Fruit fly (Drosophila melanogaster) whole organism, embryonic: ENCODE data around the gene park.

ENCODE experiments used
- CG10543 ChIP-seq: fragments of 200-800 bp; sonication (Bioruptor generic); optimal IDR thresholded peaks from 3 replicates; lab custom pipeline; 2017; ENCODE audit warnings: missing biosample characterization, mild to moderate bottlenecking, missing genetic modification characterization, moderate library complexity
- CG10959 ChIP-seq: fragments of 200-800 bp; sonication (Bioruptor generic); IDR thresholded peaks from 2 replicates; pipeline ENCODE4 v1.3.6; 2022; ENCODE audit warnings: missing biosample characterization, missing genetic modification characterization
- CG11398 ChIP-seq: fragments of 200-800 bp; sonication (Bioruptor generic); optimal IDR thresholded peaks from 2 replicates; lab custom pipeline; 2016; ENCODE audit warnings: missing biosample characterization, missing genetic modification characterization
- CG11560 ChIP-seq: fragments of 200-800 bp; sonication (Bioruptor generic); IDR thresholded peaks from 3 replicates; pipeline ENCODE4 v1.3.6; 2022; ENCODE audit warnings: missing biosample characterization, missing genetic modification characterization
- CG12942 ChIP-seq: fragments of 200-800 bp; sonication (Bioruptor generic); optimal IDR thresholded peaks from 3 replicates; lab custom pipeline; 2016; ENCODE audit warnings: missing biosample characterization, missing genetic modification characterization
- CG14014 ChIP-seq: fragments of 200-800 bp; sonication (Bioruptor generic); IDR thresholded peaks from 2 replicates; pipeline ENCODE4 v1.3.6; 2022; ENCODE audit warnings: missing biosample characterization, missing genetic modification characterization
- CG14667 ChIP-seq: fragments of 200-800 bp; sonication (Bioruptor generic); IDR thresholded peaks from 2 replicates; pipeline ENCODE4 v1.3.6; 2022; ENCODE audit warnings: missing biosample characterization, missing genetic modification characterization
- CG15011 ChIP-seq: fragments of 200-800 bp; sonication (Bioruptor generic); optimal IDR thresholded peaks from 3 replicates; lab custom pipeline; 2018; ENCODE audit warnings: missing biosample characterization, mild to moderate bottlenecking, missing genetic modification characterization
- CG1603 ChIP-seq: fragments of 200-800 bp; sonication (Bioruptor generic); optimal IDR thresholded peaks from 2 replicates; lab custom pipeline; 2019; ENCODE audit warnings: missing biosample characterization, mild to moderate bottlenecking, missing genetic modification characterization, moderate library complexity
- CG1647 ChIP-seq: fragments of 200-800 bp; sonication (Bioruptor generic); optimal IDR thresholded peaks from 3 replicates; lab custom pipeline; 2016; ENCODE audit warnings: missing biosample characterization, missing genetic modification characterization
- CG2199 ChIP-seq: fragments of 200-800 bp; sonication (Bioruptor generic); IDR thresholded peaks from 3 replicates; pipeline ENCODE4 v1.3.6; 2022; ENCODE audit warnings: missing biosample characterization, missing genetic modification characterization
- CG2875 ChIP-seq: fragments of 200-800 bp; sonication (Bioruptor generic); optimal IDR thresholded peaks from 2 replicates; lab custom pipeline; 2017; ENCODE audit warnings: missing biosample characterization, mild to moderate bottlenecking, missing genetic modification characterization, missing genetic modification reagents
- CG2889 ChIP-seq: fragments of 200-800 bp; sonication (Bioruptor generic); IDR thresholded peaks from 3 replicates; pipeline ENCODE4 v1.3.6; 2022; ENCODE audit warnings: missing biosample characterization, missing genetic modification characterization
- CG32772 ChIP-seq: fragments of 200-800 bp; sonication (Bioruptor generic); IDR thresholded peaks from 2 replicates; pipeline ENCODE4 v1.3.6; 2022; ENCODE audit warnings: missing biosample characterization, missing genetic modification characterization
- CG33213 ChIP-seq: fragments of 200-800 bp; sonication (Bioruptor generic); optimal IDR thresholded peaks from 3 replicates; lab custom pipeline; 2016; ENCODE audit warnings: missing biosample characterization, missing genetic modification characterization
- CG3838 ChIP-seq: fragments of 200-800 bp; sonication (Bioruptor generic); optimal IDR thresholded peaks from 3 replicates; lab custom pipeline; 2016; ENCODE audit warnings: missing biosample characterization, missing genetic modification characterization
- CG4820 ChIP-seq: fragments of 200-800 bp; sonication (Bioruptor generic); optimal IDR thresholded peaks from 3 replicates; lab custom pipeline; 2016; ENCODE audit warnings: missing biosample characterization, missing genetic modification characterization
- CG4854 ChIP-seq: fragments of 200-800 bp; sonication (Bioruptor generic); optimal IDR thresholded peaks from 2 replicates; lab custom pipeline; 2016; ENCODE audit warnings: missing biosample characterization, missing genetic modification characterization, inconsistent platforms
- CG5180 ChIP-seq: fragments of 200-800 bp; sonication (Bioruptor generic); optimal IDR thresholded peaks from 3 replicates; lab custom pipeline; 2017; ENCODE audit warnings: missing biosample characterization, missing genetic modification characterization, mild to moderate bottlenecking, moderate library complexity, missing genetic modification reagents
- CG6683 ChIP-seq: fragments of 200-800 bp; sonication (Bioruptor generic); optimal IDR thresholded peaks from 2 replicates; lab custom pipeline; 2017; ENCODE audit warnings: missing biosample characterization, mild to moderate bottlenecking, missing genetic modification characterization, missing genetic modification reagents
- CG6765 ChIP-seq: fragments of 200-800 bp; sonication (Bioruptor generic); optimal IDR thresholded peaks from 3 replicates; lab custom pipeline; 2017; ENCODE audit warnings: missing biosample characterization, mild to moderate bottlenecking, missing genetic modification characterization
- CG7357 ChIP-seq: fragments of 200-800 bp; sonication (Bioruptor generic); IDR thresholded peaks from 3 replicates; pipeline ENCODE4 v1.3.6; 2022; ENCODE audit warnings: missing biosample characterization, missing genetic modification characterization
- CG8924 ChIP-seq: fragments of 200-800 bp; optimal IDR thresholded peaks from 3 replicates; lab custom pipeline; 2019; ENCODE audit warnings: missing biosample characterization, mild to moderate bottlenecking, missing genetic modification characterization, moderate library complexity
- CG9727 ChIP-seq: fragments of 200-800 bp; sonication (Bioruptor generic); optimal IDR thresholded peaks from 3 replicates; lab custom pipeline; 2017; ENCODE audit warnings: missing biosample characterization, mild to moderate bottlenecking, missing genetic modification characterization
- D19B ChIP-seq: fragments of 200-800 bp; sonication (Bioruptor generic); optimal IDR thresholded peaks from 2 replicates; lab custom pipeline; 2017; ENCODE audit warnings: missing biosample characterization, mild to moderate bottlenecking, missing genetic modification characterization
- Gug ChIP-seq: fragments of 200-800 bp; sonication (Bioruptor generic); IDR thresholded peaks from 4 replicates; pipeline ENCODE4 v1.3.6; 2022; ENCODE audit warnings: missing biosample characterization, missing genetic modification characterization
- Hey ChIP-seq: fragments of 200-800 bp; sonication (Bioruptor generic); optimal IDR thresholded peaks from 3 replicates; lab custom pipeline; 2018; ENCODE audit warnings: missing biosample characterization, mild to moderate bottlenecking, missing genetic modification characterization
- Mes4 ChIP-seq: fragments of 200-800 bp; sonication (Bioruptor generic); optimal IDR thresholded peaks from 2 replicates; lab custom pipeline; 2016; ENCODE audit warnings: missing biosample characterization, missing genetic modification characterization
- Myb ChIP-seq: fragments of 200-800 bp; sonication (Bioruptor generic); optimal IDR thresholded peaks from 2 replicates; lab custom pipeline; 2016; ENCODE audit warnings: missing biosample characterization, missing genetic modification characterization
- Opbp ChIP-seq: fragments of 200-800 bp; sonication (Bioruptor generic); IDR thresholded peaks from 3 replicates; pipeline ENCODE4 v1.3.6; 2022; ENCODE audit warnings: missing biosample characterization, missing genetic modification characterization; ENCODE audit not compliant: partially characterized antibody
- az2 ChIP-seq: fragments of 200-800 bp; sonication (Bioruptor generic); optimal IDR thresholded peaks from 3 replicates; lab custom pipeline; 2016; ENCODE audit warnings: missing biosample characterization, missing genetic modification characterization
- bbx ChIP-seq: fragments of 200-800 bp; sonication (Bioruptor generic); IDR thresholded peaks from 2 replicates; pipeline ENCODE4 v1.3.6; 2022; ENCODE audit warnings: missing biosample characterization, missing genetic modification characterization; ENCODE audit not compliant: partially characterized antibody
- bowl ChIP-seq: fragments of 200-800 bp; sonication (Bioruptor generic); IDR thresholded peaks from 2 replicates; pipeline ENCODE4 v1.3.6; 2022; ENCODE audit warnings: missing biosample characterization, missing genetic modification characterization
- bsh ChIP-seq, 2 experiments: fragments of 200-800 bp; sonication (Bioruptor generic); optimal IDR thresholded peaks; 2 replicates each; lab custom pipeline; 2017 to 2018; ENCODE audit warnings: mild to moderate bottlenecking in 2 of 2, missing biosample characterization in 2 of 2, missing genetic modification characterization in 2 of 2, moderate library complexity in 1 of 2
- cg ChIP-seq: fragments of 200-800 bp; sonication (Bioruptor generic); optimal IDR thresholded peaks from 3 replicates; lab custom pipeline; 2019; ENCODE audit warnings: missing biosample characterization, mild to moderate bottlenecking, missing genetic modification characterization, moderate library complexity
- ci ChIP-seq: fragments of 200-800 bp; sonication (Bioruptor generic); IDR thresholded peaks from 3 replicates; pipeline ENCODE4 v1.3.6; 2022; ENCODE audit warnings: missing biosample characterization, missing genetic modification characterization
- grau ChIP-seq: fragments of 200-800 bp; optimal IDR thresholded peaks from 3 replicates; lab custom pipeline; 2019; ENCODE audit warnings: missing biosample characterization, mild to moderate bottlenecking, missing genetic modification characterization, moderate library complexity
- grn ChIP-seq: fragments of 200-800 bp; sonication (Bioruptor generic); optimal IDR thresholded peaks from 3 replicates; lab custom pipeline; 2017; ENCODE audit warnings: missing biosample characterization, missing genetic modification characterization
- hb ChIP-seq: fragments of 200-800 bp; sonication (Bioruptor generic); IDR thresholded peaks from 3 replicates; pipeline ENCODE4 v1.3.6; 2022; ENCODE audit warnings: missing biosample characterization, missing genetic modification characterization; ENCODE audit not compliant: partially characterized antibody
- kah ChIP-seq: fragments of 200-800 bp; sonication (Bioruptor generic); optimal IDR thresholded peaks from 2 replicates; lab custom pipeline; 2018; ENCODE audit warnings: missing biosample characterization, mild to moderate bottlenecking, missing genetic modification characterization
- nau ChIP-seq: fragments of 200-800 bp; sonication (Bioruptor generic); optimal IDR thresholded peaks from 3 replicates; lab custom pipeline; 2017; ENCODE audit warnings: missing biosample characterization, mild to moderate bottlenecking, missing genetic modification characterization, missing genetic modification reagents
- nmo ChIP-seq: fragments of 200-800 bp; sonication (Bioruptor generic); optimal IDR thresholded peaks from 2 replicates; lab custom pipeline; 2018; ENCODE audit warnings: missing biosample characterization, mild to moderate bottlenecking, missing genetic modification characterization, moderate library complexity
- pnt ChIP-seq: fragments of 200-800 bp; sonication (Bioruptor generic); optimal IDR thresholded peaks from 3 replicates; lab custom pipeline; 2016; ENCODE audit warnings: missing biosample characterization, missing genetic modification characterization
- pum ChIP-seq: fragments of 200-800 bp; sonication (Bioruptor generic); optimal IDR thresholded peaks from 2 replicates; lab custom pipeline; 2016; ENCODE audit warnings: missing biosample characterization, missing genetic modification characterization
- seq ChIP-seq: fragments of 200-800 bp; sonication (Bioruptor generic); IDR thresholded peaks from 2 replicates; pipeline ENCODE4 v1.3.6; 2022; ENCODE audit warnings: missing biosample characterization, missing genetic modification characterization
- shn ChIP-seq: fragments of 200-800 bp; sonication (Bioruptor generic); optimal IDR thresholded peaks from 3 replicates; lab custom pipeline; 2016; ENCODE audit warnings: missing biosample characterization, missing genetic modification characterization
- sqz ChIP-seq: fragments of 200-800 bp; sonication (Bioruptor generic); optimal IDR thresholded peaks from 3 replicates; lab custom pipeline; 2018; ENCODE audit warnings: missing biosample characterization, mild to moderate bottlenecking, missing genetic modification characterization
- tin ChIP-seq: fragments of 200-800 bp; sonication (Bioruptor generic); optimal IDR thresholded peaks from 3 replicates; lab custom pipeline; 2016; ENCODE audit warnings: missing biosample characterization, missing genetic modification characterization
- toy ChIP-seq: fragments of 200-800 bp; sonication (Bioruptor generic); IDR thresholded peaks from 2 replicates; pipeline ENCODE4 v1.3.6; 2022; ENCODE audit warnings: missing biosample characterization, missing genetic modification characterization
- usp ChIP-seq: fragments of >200 bp; optimal IDR thresholded peaks from 2 replicates; lab custom pipeline; 2017; ENCODE audit warnings: missing biosample characterization, missing genetic modification characterization
- z ChIP-seq: fragments of 200-800 bp; sonication (Bioruptor generic); IDR thresholded peaks from 3 replicates; pipeline ENCODE4 v1.3.6; 2022; ENCODE audit warnings: missing biosample characterization, missing genetic modification characterization
- zfh1 ChIP-seq: fragments of 200-800 bp; sonication (Bioruptor generic); IDR thresholded peaks from 3 replicates; pipeline ENCODE4 v1.3.6; 2022; ENCODE audit warnings: missing biosample characterization, missing genetic modification characterization

Gene park

DNA sequence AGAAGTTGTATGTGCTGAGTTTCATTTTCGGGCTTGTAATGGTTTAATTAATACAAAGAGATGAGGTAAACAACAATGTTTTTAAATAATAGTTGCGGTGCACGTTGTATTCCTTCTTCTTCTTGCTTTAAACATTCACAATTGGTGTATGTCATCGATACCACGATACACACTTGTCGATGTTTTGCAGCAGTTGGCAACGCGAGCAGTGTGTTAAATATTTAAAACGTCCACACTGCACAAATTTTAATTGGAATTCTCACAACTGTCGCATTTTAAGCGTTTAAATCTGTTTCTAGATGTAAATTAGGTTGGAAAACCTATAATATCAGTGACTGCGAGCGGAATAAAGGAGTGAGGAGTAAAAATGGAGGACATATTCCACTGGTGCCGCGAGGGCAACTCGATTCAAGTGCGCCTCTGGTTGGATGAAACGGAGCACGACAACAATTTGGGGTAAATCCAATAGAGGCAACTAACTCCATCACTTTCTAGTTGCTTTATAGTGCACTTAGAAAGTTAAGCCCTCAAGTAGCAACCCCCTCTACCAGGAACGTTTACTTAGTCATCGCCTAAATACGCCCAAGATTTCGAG, 20.1 kb upstream of the park start, which contains the start of the genes Trmt112 and Ilk (continued):
- no peak for TF ChIP-seq seq (GFP tag; lab: Robert Waterston, UW)
- peak; percentile 85 for TF ChIP-seq CG1603 (tag; lab: Kevin White, UChicago)
- TF ChIP-seq CG8924 (tag; lab: Kevin White, UChicago), result no peak
- TF ChIP-seq CG14014 (GFP tag; lab: Robert Waterston, UW), result no peak
- TF ChIP-seq nmo, result peak; percentile 60
- peak; percentile 86 for TF ChIP-seq Myb (GFP tag; lab: Kevin White, UChicago)
- TF ChIP-seq nau, result no peak
- no peak for TF ChIP-seq CG11398 (GFP tag; lab: Kevin White, UChicago)
- TF ChIP-seq CG9727 (GFP tag; lab: Kevin White, UChicago), result no peak
- no peak for TF ChIP-seq CG12942 (GFP tag; lab: Kevin White, UChicago)
- no peak for TF ChIP-seq pum (GFP tag; lab: Kevin White, UChicago)
- no peak for TF ChIP-seq CG6683
- TF ChIP-seq Gug (GFP tag; lab: Robert Waterston, UW), result no peak
- TF ChIP-seq grau (tag; lab: Kevin White, UChicago), result no peak
- TF ChIP-seq Mes4, result no peak
- peak; percentile 9 for TF ChIP-seq shn (GFP tag; lab: Kevin White, UChicago)
- no peak for TF ChIP-seq az2 (GFP tag; lab: Kevin White, UChicago)
- no peak for TF ChIP-seq z (GFP tag; lab: Robert Waterston, UW)
- no peak for TF ChIP-seq zfh1 (GFP tag; lab: Robert Waterston, UW)
- no peak for TF ChIP-seq CG10959
- TF ChIP-seq CG6765, result no peak
- no peak for TF ChIP-seq bowl
- TF ChIP-seq CG11560 (tag; lab: Robert Waterston, UW), result no peak
- TF ChIP-seq grn (GFP tag; lab: Kevin White, UChicago), result no peak
- TF ChIP-seq CG15011 (GFP tag; lab: Kevin White, UChicago), result no peak
- TF ChIP-seq Hey (tag; lab: Kevin White, UChicago), result no peak
- no peak for TF ChIP-seq tin
- no peak for TF ChIP-seq toy (GFP tag; lab: Robert Waterston, UW)
- peak; percentile 65 for TF ChIP-seq CG7357 (GFP tag; lab: Robert Waterston, UW)
- TF ChIP-seq CG32772 (GFP tag; lab: Robert Waterston, UW), result no peak
- TF ChIP-seq usp (GFP tag; lab: Kevin White, UChicago), result no peak
- TF ChIP-seq CG33213 (GFP tag; lab: Kevin White, UChicago), result peak; percentile 57
- no peak for TF ChIP-seq D19B (GFP tag; lab: Kevin White, UChicago)
- peak; percentile 92 for TF ChIP-seq Opbp (GFP tag; lab: Robert Waterston, UW)
- TF ChIP-seq kah (GFP tag; lab: Kevin White, UChicago), result peak; percentile 2
- no peak for TF ChIP-seq CG2889 (GFP tag; lab: Robert Waterston, UW)
- TF ChIP-seq CG2199, result no peak
- TF ChIP-seq CG2875 (GFP tag; lab: Kevin White, UChicago), result no peak
- TF ChIP-seq pnt (GFP tag; lab: Kevin White, UChicago), result no peak
- TF ChIP-seq bbx (GFP tag; lab: Robert Waterston, UW), result peak; percentile 83
- no peak for TF ChIP-seq CG5180 (GFP tag; lab: Kevin White, UChicago)
- TF ChIP-seq CG1647 (GFP tag; lab: Kevin White, UChicago), result no peak
- TF ChIP-seq CG14667 (GFP tag; lab: Robert Waterston, UW), result no peak
- no peak for TF ChIP-seq CG4820 (GFP tag; lab: Kevin White, UChicago)
- TF ChIP-seq CG4854 (GFP tag; lab: Kevin White, UChicago), result peak; percentile 98
- peak; percentile 80 for TF ChIP-seq hb (GFP tag; lab: Robert Waterston, UW)
- no peak for TF ChIP-seq CG3838 (GFP tag; lab: Kevin White, UChicago)
- no peak for TF ChIP-seq sqz
- no peak for TF ChIP-seq CG10543
- no peak for TF ChIP-seq bsh (GFP tag; optimal IDR thresholded peaks at IDR 0.05; lab: Kevin White, UChicago)
- TF ChIP-seq cg (GFP tag; lab: Kevin White, UChicago), result peak; percentile 19
- TF ChIP-seq ci (GFP tag; lab: Robert Waterston, UW), result no peak
